Fruit fly (Drosophila melanogaster): ENCODE measurements around the gene CG32191.
"Not testable (repeated sequence)": the region's sequence is repeated elsewhere in the genome, so short reads cannot be mapped to it uniquely, and the experiment has no call there.

CG32191 gene

DNA sequence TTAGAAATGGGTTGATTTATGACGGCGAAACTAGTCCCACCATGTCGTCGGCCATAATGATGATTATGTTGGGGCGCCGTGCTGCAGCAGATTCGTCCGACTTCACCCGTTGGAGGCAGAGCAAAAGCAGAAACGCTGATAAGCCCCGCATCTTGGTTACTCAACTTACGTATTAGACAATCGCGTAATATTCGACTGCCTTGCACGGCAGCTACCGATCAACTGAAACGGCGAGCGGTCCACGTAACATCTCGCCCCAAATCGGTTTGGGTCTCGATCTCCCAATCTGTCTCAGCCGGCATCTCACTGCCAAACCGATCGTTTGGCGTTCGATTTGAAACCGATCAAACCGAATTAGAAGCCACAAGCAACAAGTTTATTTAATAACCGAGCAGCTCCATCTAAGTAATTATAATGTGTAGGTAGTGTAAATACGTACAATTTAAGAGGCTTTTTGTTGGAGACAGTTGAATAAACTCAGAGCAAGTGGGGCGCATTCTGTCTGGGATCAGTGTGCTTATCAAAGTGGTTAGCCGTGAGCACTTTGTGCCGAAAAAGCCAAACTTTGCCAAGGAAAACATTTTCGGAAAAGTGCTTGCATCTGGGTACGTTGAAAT lies at the start of gene CG32191:
TSS of gene CG32191 (minus strand) at position 550 of the 617 bp plus-strand sequence.
- TF ChIP-seq psq (optimal IDR thresholded peaks at IDR 0.05): no peak

DNA sequence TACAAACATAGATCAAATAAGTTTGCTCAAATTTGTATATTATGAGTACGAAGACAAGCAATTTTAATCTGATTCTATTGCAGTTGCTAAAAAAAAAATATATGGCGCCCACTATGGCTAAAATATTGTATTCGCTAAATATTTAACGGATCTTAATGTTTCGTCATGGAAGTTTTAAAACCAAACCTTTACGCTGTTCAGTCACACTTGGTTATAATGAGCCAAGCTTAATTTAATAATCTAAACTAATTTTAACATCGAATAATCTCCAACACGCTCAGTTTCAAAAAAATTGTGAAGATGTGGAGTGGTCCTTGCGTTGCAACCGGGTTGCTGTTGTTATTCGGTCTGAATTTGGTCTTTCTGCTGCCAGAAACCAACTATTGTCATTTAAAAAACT lies 49.2 kb upstream of the CG32191 start, which contains the start of gene CG34002:
TSS of gene CG34002 (plus strand) at position 301 of the 400 bp plus-strand sequence.
- not testable (repeated sequence) for TF ChIP-seq usp (GFP tag; optimal IDR thresholded peaks at IDR 0.05); pan (optimal IDR thresholded peaks at IDR 0.05); Dll (optimal IDR thresholded peaks at IDR 0.05)

DNA sequence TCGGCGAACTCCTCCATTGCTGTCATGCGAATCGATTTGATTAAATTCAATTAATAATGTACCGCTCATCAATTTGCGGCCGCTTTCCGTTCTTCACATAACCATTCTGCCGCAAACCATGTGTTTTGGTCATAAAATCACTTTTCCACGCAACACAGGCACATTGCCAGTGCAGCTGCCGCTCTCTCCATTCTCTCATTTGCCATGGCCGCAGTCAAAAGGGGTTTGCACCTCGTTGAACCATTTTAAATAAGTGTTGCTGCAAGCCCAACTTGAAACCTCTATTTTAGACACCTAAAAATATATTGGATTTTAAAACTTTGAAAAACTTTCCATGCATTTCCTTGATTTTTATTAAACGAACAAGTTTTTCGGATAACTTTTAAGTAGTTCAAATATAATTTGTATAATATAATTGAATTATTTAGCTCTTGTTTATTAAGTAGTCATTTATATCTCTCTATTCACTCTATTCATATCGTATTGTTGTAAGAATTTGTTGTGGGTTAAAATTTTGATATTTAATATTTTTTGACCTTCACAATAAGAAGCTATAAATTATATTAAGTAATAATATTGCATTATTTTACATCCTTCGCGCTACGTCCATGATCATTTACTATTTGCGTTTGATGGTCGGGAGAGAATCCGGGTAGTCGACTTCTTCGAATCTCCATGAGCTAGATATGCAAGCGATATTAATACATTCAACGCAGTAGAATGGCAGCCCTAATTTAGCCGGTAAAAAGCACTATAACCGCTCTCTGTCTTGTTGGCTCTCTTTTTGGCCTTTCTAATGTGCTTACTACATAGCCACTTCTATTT lies 47.9 kb upstream of the CG32191 start, which contains the start of gene CG5535:
TSS of gene CG5535 (minus strand) at position 140 of the 825 bp plus-strand sequence.
- TF ChIP-seq EcR (GFP tag; optimal IDR thresholded peaks at IDR 0.05) (no peak), CG8478 (optimal IDR thresholded peaks at IDR 0.05) (no peak), Dll (optimal IDR thresholded peaks at IDR 0.05) (no peak), pan (optimal IDR thresholded peaks at IDR 0.05) (no peak), psq (optimal IDR thresholded peaks at IDR 0.05) (no peak), usp (GFP tag; optimal IDR thresholded peaks at IDR 0.05) (no peak)

DNA sequence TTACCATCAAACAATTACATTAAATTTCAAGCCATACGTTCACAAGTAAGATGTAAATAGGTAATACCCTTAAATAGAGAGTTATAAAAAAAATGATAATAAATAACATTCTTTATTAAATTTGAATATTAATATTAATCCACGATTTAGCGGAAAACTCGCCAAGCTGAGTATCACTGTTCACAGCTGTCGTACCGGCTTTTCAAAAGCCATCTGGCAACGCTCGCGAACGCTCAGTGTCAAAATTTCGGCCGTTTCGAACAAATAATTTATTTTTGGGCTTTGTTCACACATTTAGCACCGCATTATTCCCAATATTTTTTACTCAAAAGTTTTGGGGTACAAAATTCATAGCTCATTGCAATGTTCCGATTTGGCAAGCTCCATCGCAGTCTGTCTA lies 40.6 kb upstream of the CG32191 start, which contains the start of gene TrpRS-m:
TSS of gene TrpRS-m (plus strand) at position 211 of the 400 bp plus-strand sequence.
- no peak for TF ChIP-seq Dll (optimal IDR thresholded peaks at IDR 0.05)
- no peak for TF ChIP-seq CG8478 (optimal IDR thresholded peaks at IDR 0.05)
- no peak for TF ChIP-seq EcR (GFP tag; optimal IDR thresholded peaks at IDR 0.05)
- no peak for TF ChIP-seq pan (optimal IDR thresholded peaks at IDR 0.05)
- TF ChIP-seq psq (optimal IDR thresholded peaks at IDR 0.05): no peak
- TF ChIP-seq usp (GFP tag; optimal IDR thresholded peaks at IDR 0.05): no peak

DNA sequence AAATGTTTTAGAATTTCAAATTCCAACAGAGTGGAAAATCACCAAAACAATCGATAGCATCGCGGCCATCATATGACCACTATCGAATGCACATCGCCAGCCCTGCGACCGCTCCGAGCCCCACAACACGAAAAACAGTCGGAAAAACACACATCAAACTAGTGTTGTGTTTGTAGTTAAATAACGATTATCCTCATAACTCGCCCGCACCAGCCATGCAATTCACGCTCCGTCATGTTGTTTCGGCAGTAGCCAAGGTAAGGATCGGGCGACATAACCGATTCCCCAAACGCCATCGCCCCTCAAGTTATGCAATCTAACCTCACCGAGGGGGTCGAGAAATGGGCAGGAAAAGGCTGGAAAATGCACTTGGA lies 38.0 kb upstream of the CG32191 start:
- TF ChIP-seq pan (optimal IDR thresholded peaks at IDR 0.05) (no peak), usp (GFP tag; optimal IDR thresholded peaks at IDR 0.05) (no peak), CG8478 (optimal IDR thresholded peaks at IDR 0.05) (no peak), EcR (GFP tag; optimal IDR thresholded peaks at IDR 0.05) (no peak), psq (optimal IDR thresholded peaks at IDR 0.05) (no peak), Dll (optimal IDR thresholded peaks at IDR 0.05) (no peak)

DNA sequence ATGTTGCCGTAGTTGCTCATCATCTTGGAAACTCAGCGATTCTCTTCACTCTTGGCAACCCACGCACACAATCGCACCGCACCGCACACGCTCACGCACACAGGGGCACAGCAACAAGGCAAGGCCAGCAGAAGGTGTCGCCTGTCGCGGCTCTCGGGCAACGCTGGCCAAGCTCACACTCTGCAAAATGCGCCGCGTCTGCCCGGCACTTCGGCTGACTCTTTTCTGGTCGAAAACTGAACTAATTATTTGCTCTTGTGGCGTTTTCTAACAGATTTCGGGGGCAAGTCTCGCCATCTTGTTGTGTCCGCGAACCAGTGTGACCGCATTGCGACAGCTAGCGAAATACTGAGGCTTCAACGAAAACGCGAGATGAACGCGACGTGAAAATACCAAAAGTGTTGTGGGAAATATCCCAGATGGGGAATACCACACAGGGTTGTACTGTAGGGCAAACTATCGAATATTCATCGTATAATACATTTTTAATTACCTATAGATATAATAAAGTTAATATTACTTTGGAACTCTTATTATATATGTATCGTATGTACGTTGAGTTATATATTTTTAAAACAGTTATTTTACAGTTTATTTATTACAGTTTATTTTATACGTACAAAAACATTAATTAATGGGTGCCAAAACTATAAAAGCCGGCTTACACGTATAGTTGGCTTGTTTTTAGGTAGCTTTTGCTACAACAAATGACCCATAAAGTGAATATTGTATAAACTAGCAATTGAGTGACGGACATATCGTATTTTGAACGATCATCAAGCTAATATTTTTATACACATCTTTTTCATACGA lies 37.4 kb upstream of the CG32191 start, which contains the start of the genes MED19 and CG7430:
TSS of gene MED19 (minus strand) at position 333 of the 813 bp plus-strand sequence.
TSS of gene CG7430 (plus strand) at position 748 of the 813 bp plus-strand sequence.
- no peak for TF ChIP-seq EcR (GFP tag; optimal IDR thresholded peaks at IDR 0.05)
- no peak for TF ChIP-seq usp (GFP tag; optimal IDR thresholded peaks at IDR 0.05)
- TF ChIP-seq CG8478 (optimal IDR thresholded peaks at IDR 0.05): no peak
- TF ChIP-seq Dll (optimal IDR thresholded peaks at IDR 0.05): no peak

DNA sequence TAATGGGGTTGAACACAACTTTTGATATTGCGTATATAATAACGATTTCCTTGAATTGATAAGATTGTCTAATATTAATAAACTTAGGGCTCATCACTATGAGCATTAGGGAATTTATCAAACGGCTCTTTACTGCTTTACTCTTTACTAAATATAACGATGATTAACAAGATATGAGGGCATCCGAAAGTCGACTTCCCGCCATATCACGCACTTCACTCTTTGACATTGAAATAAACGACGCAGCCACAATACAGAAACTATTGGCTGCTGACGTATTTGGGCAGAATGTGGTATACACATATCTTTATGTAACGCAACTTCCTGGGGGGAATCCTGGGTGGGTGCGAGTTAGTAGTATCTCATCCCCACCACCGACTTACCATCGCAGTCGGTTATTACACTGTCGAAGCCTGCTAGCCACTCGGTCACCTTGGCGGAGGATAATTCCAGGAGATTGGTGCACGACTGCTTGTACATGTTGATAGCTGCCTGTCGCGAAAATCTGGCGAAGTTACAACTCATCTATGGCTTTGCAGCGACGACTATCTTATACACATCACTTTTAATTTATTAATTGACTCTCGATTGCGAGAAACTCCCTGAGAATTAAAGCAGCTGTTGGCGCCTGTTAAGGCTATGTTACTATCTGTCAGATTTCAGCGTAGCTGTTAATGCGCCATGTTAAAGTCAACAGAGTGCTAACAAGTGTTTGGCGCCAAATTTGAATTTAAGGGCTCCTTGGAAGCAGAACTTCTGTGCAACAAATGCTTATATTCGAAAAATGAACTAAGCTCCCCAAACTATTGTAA lies 34.2 kb upstream of the CG32191 start, which contains the start of gene CG5567:
TSS of gene CG5567 (minus strand) at position 653 of the 812 bp plus-strand sequence.
- TF ChIP-seq usp (GFP tag; optimal IDR thresholded peaks at IDR 0.05): no peak

DNA sequence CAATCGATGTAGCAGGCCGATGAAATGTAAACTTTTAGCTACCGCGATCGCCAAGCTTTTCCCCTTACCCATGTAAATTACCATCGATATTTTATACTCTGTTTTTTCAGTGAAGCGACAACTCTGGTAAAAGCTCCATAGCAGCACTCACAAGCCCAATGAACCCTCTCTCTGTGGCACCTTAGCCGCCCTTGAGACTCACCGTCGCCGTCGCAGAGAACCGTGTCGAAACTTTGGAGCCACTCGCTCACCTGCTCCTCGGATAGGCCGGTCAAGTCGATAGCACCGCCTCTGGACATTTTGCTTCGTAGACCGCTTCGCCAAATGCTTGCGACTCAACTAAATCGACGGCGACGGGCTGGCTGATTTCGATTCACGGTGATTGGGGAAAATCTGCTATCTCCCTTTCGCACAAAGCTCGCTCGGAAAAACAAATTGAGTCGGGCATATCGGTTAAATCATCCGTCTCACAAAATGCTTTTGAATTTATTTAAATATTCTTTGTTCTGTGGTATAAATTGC lies 32.2 kb upstream of the CG32191 start, which contains the start of gene CG5577:
TSS of gene CG5577 (minus strand) at position 343 of the 522 bp plus-strand sequence.
- TF ChIP-seq Dll (optimal IDR thresholded peaks at IDR 0.05) (no peak), pan (optimal IDR thresholded peaks at IDR 0.05) (no peak), EcR (GFP tag; optimal IDR thresholded peaks at IDR 0.05) (no peak), CG8478 (optimal IDR thresholded peaks at IDR 0.05) (no peak), usp (GFP tag; optimal IDR thresholded peaks at IDR 0.05) (no peak), psq (optimal IDR thresholded peaks at IDR 0.05) (no peak)

DNA sequence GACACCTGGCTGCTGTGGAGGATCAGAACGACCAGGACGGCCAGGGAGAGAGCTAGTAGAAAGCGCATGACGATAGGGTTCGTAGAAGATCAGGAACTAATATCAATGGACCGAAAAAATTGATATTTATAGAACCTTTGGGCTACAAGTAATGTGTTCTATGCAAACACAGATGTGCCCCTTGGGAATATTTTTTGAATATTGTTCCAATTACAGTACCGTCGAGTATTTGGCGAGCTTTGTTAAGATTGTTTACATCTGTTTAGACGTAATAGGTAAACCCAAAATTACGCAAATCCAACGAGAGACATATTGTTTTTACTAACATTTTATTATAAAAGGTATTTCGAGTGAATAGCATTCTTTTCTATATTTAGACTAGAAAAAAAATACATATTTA lies 26.1 kb upstream of the CG32191 start, which contains the start of gene CG32189:
TSS of gene CG32189 (minus strand) at position 101 of the 400 bp plus-strand sequence.
- TF ChIP-seq EcR (GFP tag; optimal IDR thresholded peaks at IDR 0.05): no peak
- TF ChIP-seq CG8478 (optimal IDR thresholded peaks at IDR 0.05): no peak
- TF ChIP-seq Dll (optimal IDR thresholded peaks at IDR 0.05): no peak
- no peak for TF ChIP-seq pan (optimal IDR thresholded peaks at IDR 0.05)
- TF ChIP-seq psq (optimal IDR thresholded peaks at IDR 0.05): no peak
- TF ChIP-seq usp (GFP tag; optimal IDR thresholded peaks at IDR 0.05): no peak

DNA sequence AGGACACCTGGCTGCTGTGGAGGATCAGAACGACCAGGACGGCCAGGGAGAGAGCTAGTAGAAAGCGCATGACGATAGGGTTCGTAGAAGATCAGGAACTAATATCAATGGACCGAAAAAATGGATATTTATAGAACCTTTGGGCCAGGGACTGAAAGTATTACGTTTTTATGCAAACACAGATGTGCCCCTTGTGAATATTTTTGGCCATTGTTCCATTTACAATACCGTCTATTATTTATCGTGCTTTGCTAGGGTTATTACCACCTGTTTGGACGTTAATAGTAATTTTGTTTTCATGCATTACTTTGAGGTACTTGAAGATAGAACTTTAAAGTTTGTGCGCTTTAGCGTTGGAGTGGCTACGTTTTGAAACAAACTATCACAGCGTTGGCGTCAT lies 24.6 kb upstream of the CG32191 start, which contains the start of gene CG32188:
TSS of gene CG32188 (minus strand) at position 101 of the 400 bp plus-strand sequence.
- TF ChIP-seq Dll (optimal IDR thresholded peaks at IDR 0.05) (no peak), EcR (GFP tag; optimal IDR thresholded peaks at IDR 0.05) (no peak), CG8478 (optimal IDR thresholded peaks at IDR 0.05) (no peak), psq (optimal IDR thresholded peaks at IDR 0.05) (no peak), usp (GFP tag; optimal IDR thresholded peaks at IDR 0.05) (no peak), pan (optimal IDR thresholded peaks at IDR 0.05) (no peak)
